Worm (Caenorhabditis elegans): Measurements from ENCODE around the gene irld-64.

ce11 chrII:2965215-2965998, 35.0 kb upstream of the irld-64 start:
- no peak for TF ChIP-seq dmd-4 (tag; optimal IDR thresholded peaks at IDR 0.05; ENCODE audit: borderline replicate concordance)
- TF ChIP-seq nhr-11 (tag; optimal IDR thresholded peaks at IDR 0.05) = no peak

Measured in whole organism, late embryonic.